Worm (Caenorhabditis elegans) whole organism, dauer: ENCODE measurements around the gene C16A3.6.

Source experiments
- unc-62 ChIP-seq: sonication (generic microtip); optimal IDR thresholded peaks from 2 replicates; lab custom pipeline; 2017; ENCODE audit warnings: missing biosample characterization, missing genetic modification reagents, missing genetic modification characterization

The C16A3.6 gene

ce11 chrIII:6379129-6379528 lies at the start of gene C16A3.6:
Gene C16A3.6, plus strand, starts transcription at chrIII:6379212.
- no peak for TF ChIP-seq unc-62

- TF ChIP-seq unc-62, result no peak
Observed at ce11 chrIII:6331211-6331782, 47.7 kb upstream of the C16A3.6 start, which contains the start of gene C56G2.4. Gene C56G2.4, plus strand, starts transcription at chrIII:6331732.

- TF ChIP-seq unc-62, result no peak
Observed at ce11 chrIII:6334364-6334763, 44.6 kb upstream of the C16A3.6 start.

- TF ChIP-seq unc-62, result no peak
Observed at ce11 chrIII:6339919-6340434, 39.0 kb upstream of the C16A3.6 start, which contains the start of gene let-767. Gene let-767, minus strand, starts transcription at chrIII:6339969.

ce11 chrIII:6341878-6342453 lies 37.0 kb upstream of the C16A3.6 start, which contains the start of gene rpn-13:
Gene rpn-13, minus strand, starts transcription at chrIII:6341928.
- no peak for TF ChIP-seq unc-62

ce11 chrIII:6343229-6343628 lies 35.8 kb upstream of the C16A3.6 start, which contains the start of gene C56G2.9:
Gene C56G2.9, minus strand, starts transcription at chrIII:6343329.
- no peak for TF ChIP-seq unc-62

- TF ChIP-seq unc-62, result no peak
Observed at ce11 chrIII:6344737-6345136, 34.3 kb upstream of the C16A3.6 start.

ce11 chrIII:6345968-6346498 lies 33.0 kb upstream of the C16A3.6 start, which contains the start of the genes trmt-10C.2 and C56G2.22:
Gene trmt-10C.2, plus strand, starts transcription at chrIII:6346281.
Gene C56G2.22, plus strand, starts transcription at chrIII:6346448.
- TF ChIP-seq unc-62, result no peak

- TF ChIP-seq unc-62, result no peak
Observed at ce11 chrIII:6348578-6348977, 30.4 kb upstream of the C16A3.6 start.

- no peak for TF ChIP-seq unc-62
Observed at ce11 chrIII:6350424-6350823, 28.6 kb upstream of the C16A3.6 start.

- TF ChIP-seq unc-62, result no peak
Observed at ce11 chrIII:6351438-6351837, 27.6 kb upstream of the C16A3.6 start.

- no peak for TF ChIP-seq unc-62
Observed at ce11 chrIII:6352459-6352858, 26.6 kb upstream of the C16A3.6 start.

ce11 chrIII:6353084-6353483 lies 25.9 kb upstream of the C16A3.6 start, which contains the start of gene akap-1:
Gene akap-1, plus strand, starts transcription at chrIII:6353384.
- no peak for TF ChIP-seq unc-62

ce11 chrIII:6355359-6355758 lies 23.7 kb upstream of the C16A3.6 start:
- no peak for TF ChIP-seq unc-62

- no peak for TF ChIP-seq unc-62
Observed at ce11 chrIII:6356007-6356406, 23.0 kb upstream of the C16A3.6 start.

- TF ChIP-seq unc-62, result no peak
Observed at ce11 chrIII:6356764-6357163, 22.2 kb upstream of the C16A3.6 start.

ce11 chrIII:6358704-6359103 lies 20.3 kb upstream of the C16A3.6 start:
- no peak for TF ChIP-seq unc-62
